Worm (Caenorhabditis elegans) whole organism, L1 larva: ENCODE measurements around the gene str-190.

Experiments
- aly-2 ChIP-seq: fragments of 150-350 bp; optimal IDR thresholded peaks from 2 replicates; lab custom pipeline; 2014; ENCODE audit warnings: missing biosample characterization, missing genetic modification characterization
- ceh-82 ChIP-seq, 3 experiments: fragments of 150-350 bp in 1 of 3; sonication (generic microtip) in 2 of 3; optimal IDR thresholded peaks; 2 replicates each; lab custom pipeline; 2014 to 2017; ENCODE audit warnings: missing biosample characterization in 3 of 3, missing genetic modification characterization in 3 of 3
- egl-27 ChIP-seq, 2 experiments: fragments of 150-350 bp in 1 of 2; sonication (generic microtip); optimal IDR thresholded peaks; 3 replicates each; lab custom pipeline; 2017 to 2018; ENCODE audit warnings: missing biosample characterization in 2 of 2, missing genetic modification characterization in 2 of 2, missing genetic modification reagents in 2 of 2
- hlh-17 ChIP-seq: fragments of 200-800 bp; sonication (Bioruptor generic); optimal IDR thresholded peaks from 2 replicates; lab custom pipeline; 2018; ENCODE audit warnings: missing genetic modification characterization, mild to moderate bottlenecking, missing compliant biosample characterization, moderate library complexity, borderline replicate concordance
- jun-1 ChIP-seq: fragments of 150-350 bp; optimal IDR thresholded peaks from 2 replicates; lab custom pipeline; 2014; ENCODE audit warnings: missing biosample characterization, missing genetic modification reagents, missing genetic modification characterization
- snpc-4 ChIP-seq: fragments of 150-350 bp; optimal IDR thresholded peaks from 2 replicates; lab custom pipeline; 2014; ENCODE audit warnings: missing biosample characterization, missing genetic modification characterization
- xbp-1 ChIP-seq: sonication (generic microtip); optimal IDR thresholded peaks from 2 replicates; lab custom pipeline; 2016; ENCODE audit warnings: missing genetic modification characterization, missing compliant biosample characterization

- TF ChIP-seq jun-1 (tag; lab: Kevin White, UChicago) (no peak), hlh-17 (no peak), ceh-82 (tag; optimal IDR thresholded peaks at IDR 0.05; lab: Kevin White, UChicago) (no peak), aly-2 (no peak), snpc-4 (no peak), xbp-1 (tag; lab: Kevin White, UChicago) (no peak), egl-27 (tag; optimal IDR thresholded peaks at IDR 0.05; lab: Kevin White, UChicago) (no peak)
Measured at ce11 chrV:7472815-7473214, 5.5 kb downstream of the str-190 start, which contains the start of gene str-28.
